Fruit fly (Drosophila melanogaster) whole organism, adult: ENCODE data around the gene hth.

Experiments
- CG11617 ChIP-seq: fragments of 200-800 bp; sonication (Bioruptor generic); optimal IDR thresholded peaks from 2 replicates; lab custom pipeline; 2017; ENCODE audit warnings: mild to moderate bottlenecking, missing biosample characterization, missing genetic modification reagents, missing genetic modification characterization
- CG12768 ChIP-seq: fragments of 200-800 bp; sonication (Bioruptor generic); optimal IDR thresholded peaks from 2 replicates; lab custom pipeline; 2017; ENCODE audit warnings: missing biosample characterization, missing genetic modification characterization, mild to moderate bottlenecking, moderate library complexity, missing genetic modification reagents
- CG14711 ChIP-seq: fragments of 200-800 bp; sonication (Bioruptor generic); optimal IDR thresholded peaks from 2 replicates; lab custom pipeline; 2018; ENCODE audit warnings: missing biosample characterization, mild to moderate bottlenecking, missing genetic modification characterization, moderate library complexity
- CG1620 ChIP-seq: fragments of 200-800 bp; sonication (Bioruptor generic); optimal IDR thresholded peaks from 2 replicates; lab custom pipeline; 2016; ENCODE audit warnings: missing biosample characterization, missing genetic modification characterization
- CG33017 ChIP-seq: fragments of 200-800 bp; sonication (Bioruptor generic); optimal IDR thresholded peaks from 2 replicates; lab custom pipeline; 2018; ENCODE audit warnings: missing biosample characterization, mild to moderate bottlenecking, missing genetic modification characterization, moderate library complexity
- CG5204 ChIP-seq: fragments of 200-800 bp; sonication (Bioruptor generic); optimal IDR thresholded peaks from 2 replicates; lab custom pipeline; 2016; ENCODE audit warnings: missing biosample characterization, missing genetic modification characterization
- CG7045 ChIP-seq: fragments of 200-800 bp; sonication (Bioruptor generic); optimal IDR thresholded peaks from 2 replicates; lab custom pipeline; 2017; ENCODE audit warnings: missing biosample characterization, mild to moderate bottlenecking, missing genetic modification characterization
- CG7101 ChIP-seq: fragments of 200-800 bp; sonication (Bioruptor generic); optimal IDR thresholded peaks from 2 replicates; lab custom pipeline; 2018; ENCODE audit warnings: missing biosample characterization, mild to moderate bottlenecking, missing genetic modification characterization, moderate library complexity
- Clk ChIP-seq: fragments of 200-800 bp; sonication (Bioruptor generic); optimal IDR thresholded peaks from 2 replicates; lab custom pipeline; 2017; ENCODE audit warnings: missing biosample characterization, missing genetic modification characterization
- Crg-1 ChIP-seq: fragments of 200-800 bp; sonication (Bioruptor generic); optimal IDR thresholded peaks from 2 replicates; lab custom pipeline; 2016; ENCODE audit warnings: missing biosample characterization, missing genetic modification characterization
- Hr96 ChIP-seq: fragments of 200-800 bp; sonication (Bioruptor generic); optimal IDR thresholded peaks from 2 replicates; lab custom pipeline; 2016; ENCODE audit warnings: missing biosample characterization, missing genetic modification characterization
- Mnt ChIP-seq: fragments of 200-800 bp; sonication (Bioruptor generic); optimal IDR thresholded peaks from 2 replicates; lab custom pipeline; 2016; ENCODE audit warnings: missing biosample characterization, mild to moderate bottlenecking, missing genetic modification characterization
- bab1 ChIP-seq: fragments of 200-800 bp; sonication (Bioruptor generic); optimal IDR thresholded peaks from 3 replicates; lab custom pipeline; 2019; ENCODE audit warnings: missing biosample characterization, mild to moderate bottlenecking, missing genetic modification characterization, moderate library complexity
- cic ChIP-seq: fragments of 200-800 bp; sonication (Bioruptor generic); optimal IDR thresholded peaks from 2 replicates; lab custom pipeline; 2017; ENCODE audit warnings: missing biosample characterization, mild to moderate bottlenecking, missing genetic modification characterization, moderate library complexity
- cnc ChIP-seq, 2 experiments: fragments of >200 bp; optimal IDR thresholded peaks; 2 replicates each; lab custom pipeline; 2017
- kay ChIP-seq: fragments of 200-800 bp; sonication (Bioruptor generic); peaks from one replicate; lab custom pipeline; 2016; ENCODE audit warnings: missing biosample characterization, missing genetic modification characterization, borderline replicate concordance
- ovo ChIP-seq: fragments of 200-800 bp; sonication (Bioruptor generic); optimal IDR thresholded peaks from 2 replicates; lab custom pipeline; 2016; ENCODE audit warnings: missing biosample characterization, missing genetic modification characterization
- pad ChIP-seq: fragments of 200-800 bp; sonication (Bioruptor generic); optimal IDR thresholded peaks from 3 replicates; lab custom pipeline; 2017; ENCODE audit warnings: missing biosample characterization, missing genetic modification characterization, mild to moderate bottlenecking, moderate library complexity, missing genetic modification reagents
- tj ChIP-seq: fragments of 200-800 bp; sonication (Bioruptor generic); optimal IDR thresholded peaks from 3 replicates; lab custom pipeline; 2017; ENCODE audit warnings: missing biosample characterization, mild to moderate bottlenecking, missing genetic modification characterization, moderate library complexity
- toe ChIP-seq: fragments of 200-800 bp; sonication (Bioruptor generic); optimal IDR thresholded peaks from 2 replicates; lab custom pipeline; 2016; ENCODE audit warnings: missing biosample characterization, missing genetic modification characterization

hth gene

DNA sequence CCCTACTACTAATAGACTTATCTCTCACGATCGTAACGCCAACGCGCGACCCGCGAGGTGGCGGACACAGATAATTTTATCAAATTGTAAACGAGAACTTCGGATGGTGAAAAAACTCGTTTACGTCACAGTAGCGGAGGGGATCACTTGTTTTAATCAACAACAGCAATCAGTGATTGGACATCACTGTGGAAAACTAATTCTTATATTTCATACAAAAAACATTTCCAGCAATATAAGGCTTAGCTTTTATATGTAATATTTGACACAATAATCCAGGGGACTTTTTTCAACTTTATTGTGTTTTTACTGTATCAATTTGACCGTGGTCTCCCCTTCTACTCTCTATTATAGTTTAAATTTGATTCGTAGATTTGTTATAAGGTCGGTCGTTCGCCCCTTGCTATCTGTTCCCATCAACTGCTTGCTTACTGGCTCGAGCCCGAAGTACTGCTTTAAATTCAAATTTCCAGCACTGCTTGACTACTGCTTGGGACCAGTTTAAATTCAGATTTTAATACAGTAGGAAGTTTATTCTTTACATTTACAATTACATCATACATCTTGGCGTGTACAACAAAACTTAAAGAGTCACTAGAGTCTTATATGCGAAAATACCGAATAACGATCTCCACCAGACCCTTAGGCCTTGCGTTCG, 38.0 kb upstream of the hth start, which contains the start of gene CG6465:
Gene CG6465 (minus strand): TSS at position 7 of the 658 bp plus-strand sequence.
- peak; percentile 37 for TF ChIP-seq CG12768 (GFP tag; lab: Kevin White, UChicago)
- peak; percentile 32 for TF ChIP-seq CG33017
- peak; percentile 54 for TF ChIP-seq pad (GFP tag; lab: Kevin White, UChicago)
- peak; percentile 70 for TF ChIP-seq kay (GFP tag; lab: Kevin White, UChicago)
- no peak for TF ChIP-seq Crg-1
- peak; percentile 63 for TF ChIP-seq cic
- TF ChIP-seq tj (GFP tag; lab: Kevin White, UChicago), result no peak

DNA sequence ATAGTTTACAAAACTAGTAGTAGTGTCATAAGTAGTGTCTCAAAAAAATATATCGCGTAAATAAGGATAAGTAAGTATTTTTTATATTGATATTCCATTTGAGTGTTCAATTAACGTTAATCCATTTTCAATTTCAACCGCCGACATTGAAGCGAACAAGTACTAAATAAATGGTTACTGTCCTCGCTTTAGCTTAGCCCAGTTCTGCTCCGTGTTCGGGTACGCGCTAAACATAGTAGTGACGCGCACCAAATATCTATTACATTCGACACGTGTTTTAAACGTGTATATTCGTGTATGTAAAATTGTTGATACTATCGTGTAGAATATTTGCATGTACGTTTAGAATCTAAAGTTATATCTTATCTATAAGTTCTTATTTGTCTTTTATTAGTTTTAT, 35.7 kb upstream of the hth start:
- TF ChIP-seq CG1620 (GFP tag; lab: Kevin White, UChicago) (peak; percentile 43), cnc (optimal IDR thresholded peaks at IDR 0.05; lab: Kevin White, UChicago) (no peak), Crg-1 (peak; percentile 25), Hr96 (no peak), CG14711 (peak; percentile 20), CG7045 (GFP tag; lab: Kevin White, UChicago) (no peak), bab1 (GFP tag; lab: Kevin White, UChicago) (peak; percentile 56)

DNA sequence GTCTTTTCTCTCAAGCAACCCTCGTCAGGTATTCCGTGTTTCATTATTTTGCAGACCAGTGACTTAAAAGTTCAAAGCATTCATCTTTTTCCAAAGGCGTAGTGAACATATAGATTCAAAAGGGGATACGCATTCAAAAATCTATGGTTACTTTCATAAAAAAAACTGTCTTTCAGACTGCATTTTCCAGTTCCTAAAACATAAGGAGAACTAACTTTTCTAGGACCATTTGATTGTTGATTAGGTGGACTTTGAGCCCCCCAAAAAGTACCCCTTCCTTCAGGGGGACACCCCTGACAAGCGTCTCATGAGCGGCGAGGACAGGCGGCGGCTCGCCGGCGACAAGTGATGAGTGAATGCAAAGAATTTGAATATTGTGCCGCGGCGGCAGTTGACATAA, 34.2 kb upstream of the hth start:
- no peak for TF ChIP-seq cic
- TF ChIP-seq CG11617 (GFP tag; lab: Kevin White, UChicago), result no peak
- no peak for TF ChIP-seq kay (GFP tag; lab: Kevin White, UChicago)
- no peak for TF ChIP-seq CG14711
- no peak for TF ChIP-seq pad (GFP tag; lab: Kevin White, UChicago)
- no peak for TF ChIP-seq Crg-1
- TF ChIP-seq CG1620 (GFP tag; lab: Kevin White, UChicago), result no peak
- TF ChIP-seq CG12768 (GFP tag; lab: Kevin White, UChicago), result no peak
- no peak for TF ChIP-seq CG7045 (GFP tag; lab: Kevin White, UChicago)
- no peak for TF ChIP-seq CG7101 (tag; lab: Kevin White, UChicago)
- TF ChIP-seq Mnt (GFP tag; lab: Kevin White, UChicago), result no peak
- TF ChIP-seq Clk (GFP tag; lab: Kevin White, UChicago), result no peak
- TF ChIP-seq CG5204 (GFP tag; lab: Kevin White, UChicago), result no peak
- TF ChIP-seq bab1 (GFP tag; lab: Kevin White, UChicago), result no peak
- no peak for TF ChIP-seq cnc (optimal IDR thresholded peaks at IDR 0.05; lab: Kevin White, UChicago)
- no peak for TF ChIP-seq tj (GFP tag; lab: Kevin White, UChicago)
- TF ChIP-seq Hr96, result no peak
- no peak for TF ChIP-seq CG33017
- no peak for TF ChIP-seq ovo (GFP tag; lab: Kevin White, UChicago)
- no peak for TF ChIP-seq toe

DNA sequence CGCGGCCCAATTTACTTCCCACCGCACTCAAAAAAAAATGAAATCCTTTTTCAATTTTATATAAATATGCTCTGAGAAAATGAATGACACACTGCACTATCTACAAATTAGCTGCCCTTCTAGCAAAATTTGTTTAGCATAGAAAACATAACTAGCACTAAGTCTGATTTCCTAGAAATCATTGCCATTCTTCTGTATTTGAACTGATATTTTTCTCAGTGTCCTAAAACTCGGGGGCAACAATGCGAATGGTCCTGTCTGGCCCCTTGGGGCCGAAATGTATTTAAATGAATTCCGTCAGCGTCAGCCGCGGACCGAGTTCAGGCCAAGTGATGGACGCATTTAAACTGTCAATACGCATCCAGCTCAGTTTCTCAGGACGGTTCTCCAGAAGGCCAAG, 33.3 kb upstream of the hth start:
- TF ChIP-seq CG7045 (GFP tag; lab: Kevin White, UChicago) (no peak), kay (GFP tag; lab: Kevin White, UChicago) (no peak), Crg-1 (no peak), toe (no peak), tj (GFP tag; lab: Kevin White, UChicago) (no peak), bab1 (GFP tag; lab: Kevin White, UChicago) (no peak), CG11617 (GFP tag; lab: Kevin White, UChicago) (no peak)

DNA sequence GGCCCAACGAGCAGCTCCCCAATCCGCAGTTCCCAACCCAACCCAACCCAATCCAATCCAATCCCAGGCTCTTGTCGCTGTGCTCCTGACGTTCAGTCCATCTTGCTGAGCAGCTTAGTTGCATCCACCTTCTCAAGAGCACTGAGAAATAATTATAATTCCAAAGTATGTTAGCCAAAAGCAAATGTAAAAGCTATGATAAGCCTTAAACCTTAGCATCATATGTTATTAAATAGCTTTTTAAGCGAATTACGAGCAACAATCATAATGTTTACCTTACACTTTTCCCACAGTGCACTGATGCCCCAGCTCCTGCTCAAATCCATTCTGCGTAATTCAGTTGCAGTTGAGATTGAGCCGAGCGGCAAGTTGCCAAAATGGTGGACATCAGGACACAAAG, 30.6 kb upstream of the hth start:
- TF ChIP-seq kay (GFP tag; lab: Kevin White, UChicago), result no peak
- TF ChIP-seq toe, result no peak
- no peak for TF ChIP-seq Clk (GFP tag; lab: Kevin White, UChicago)
- TF ChIP-seq cic, result no peak
- no peak for TF ChIP-seq CG5204 (GFP tag; lab: Kevin White, UChicago)
- no peak for TF ChIP-seq CG1620 (GFP tag; lab: Kevin White, UChicago)
- no peak for TF ChIP-seq CG7101 (tag; lab: Kevin White, UChicago)

DNA sequence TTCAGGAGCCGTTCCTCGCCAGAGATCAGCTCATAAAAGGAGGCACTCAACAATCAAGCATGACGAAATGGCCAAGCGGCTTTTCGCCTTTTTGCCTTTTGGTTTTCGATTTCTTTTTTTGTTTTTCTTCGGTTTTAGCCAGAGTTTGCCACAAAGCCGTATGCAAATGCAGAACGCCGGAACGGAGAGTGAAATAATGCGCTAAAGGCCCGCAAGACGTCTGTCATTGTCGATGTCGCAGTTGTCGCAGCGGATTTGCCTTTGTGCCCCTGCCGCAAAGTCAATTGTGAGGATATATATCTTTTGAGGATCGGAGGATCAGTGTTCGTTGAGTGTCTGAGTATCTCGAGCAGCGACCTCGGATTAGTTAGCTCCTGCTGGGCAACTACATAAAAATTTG, 28.6 kb upstream of the hth start:
- no peak for TF ChIP-seq CG14711
- TF ChIP-seq toe, result no peak
- no peak for TF ChIP-seq CG11617 (GFP tag; lab: Kevin White, UChicago)
- TF ChIP-seq CG33017, result no peak
- no peak for TF ChIP-seq CG7101 (tag; lab: Kevin White, UChicago)
- TF ChIP-seq tj (GFP tag; lab: Kevin White, UChicago), result no peak
- TF ChIP-seq bab1 (GFP tag; lab: Kevin White, UChicago), result no peak
- TF ChIP-seq CG7045 (GFP tag; lab: Kevin White, UChicago), result no peak
- TF ChIP-seq Mnt (GFP tag; lab: Kevin White, UChicago), result no peak
- no peak for TF ChIP-seq CG1620 (GFP tag; lab: Kevin White, UChicago)
- no peak for TF ChIP-seq CG12768 (GFP tag; lab: Kevin White, UChicago)
- TF ChIP-seq ovo (GFP tag; lab: Kevin White, UChicago), result no peak
- TF ChIP-seq Clk (GFP tag; lab: Kevin White, UChicago), result no peak
- TF ChIP-seq cic, result no peak
- no peak for TF ChIP-seq CG5204 (GFP tag; lab: Kevin White, UChicago)

DNA sequence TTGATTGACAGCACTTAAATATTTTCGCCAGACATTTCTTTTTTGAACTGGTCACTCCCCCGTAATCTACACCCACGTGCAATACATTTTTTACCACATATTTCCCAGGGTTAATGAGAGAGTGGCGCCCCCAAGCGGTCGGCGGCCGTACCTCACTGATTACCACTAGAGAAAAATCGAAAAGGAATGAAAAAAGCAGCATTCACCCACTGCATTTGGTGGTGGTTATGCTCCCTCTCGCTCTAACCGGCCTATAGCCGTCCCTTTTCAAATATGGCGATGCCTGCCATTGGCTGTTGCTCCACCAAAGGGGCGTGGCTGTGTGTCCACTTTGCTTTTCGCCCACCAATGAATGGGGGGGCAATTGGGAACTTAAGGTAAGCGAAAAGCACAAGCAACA, 25.6 kb upstream of the hth start:
- peak; percentile 40 for TF ChIP-seq pad (GFP tag; lab: Kevin White, UChicago)
- TF ChIP-seq CG7045 (GFP tag; lab: Kevin White, UChicago), result no peak
- no peak for TF ChIP-seq CG12768 (GFP tag; lab: Kevin White, UChicago)
